ENCODE assay signal across 5 worm cellular contexts in genomic region chrV:8631277-8631765, ce11.
A peak's percentile ranks its signal among the peaks of the same experiment; 100 is the strongest.
TF ChIP-seq lines count a peak whose summit lies in the region.

TSS of gene atg-18 (minus strand) at chrV:8631327.

TF ChIP-seq in whole organism, L1 larva, 84 proteins besides CTCF, POLR2A, EP300 and RAD21 (continues in another document):
- TF ChIP-seq egl-13 (tag; optimal IDR thresholded peaks at IDR 0.05; lab: Kevin White, UChicago) (no peak), nhr-90 (tag; optimal IDR thresholded peaks at IDR 0.05; lab: Kevin White, UChicago; ENCODE audit: poor library complexity) (peak; percentile 74), Y116A8C.19 (tag; optimal IDR thresholded peaks at IDR 0.05; lab: Kevin White, UChicago; ENCODE audit: borderline replicate concordance) (no peak), lir-3 (tag; optimal IDR thresholded peaks at IDR 0.05; lab: Kevin White, UChicago; ENCODE audit: poor library complexity) (no peak), ceh-82 (tag; optimal IDR thresholded peaks at IDR 0.05; lab: Kevin White, UChicago) (peak; percentile 36 to 74 (median 45)), unc-62 (GFP tag; optimal IDR thresholded peaks at IDR 0.05; lab: Kevin White, UChicago) (no peak), ces-1 (GFP tag; optimal IDR thresholded peaks at IDR 0.05; lab: Kevin White, UChicago) (no peak), swsn-7 (tag; optimal IDR thresholded peaks at IDR 0.05; lab: Kevin White, UChicago) (peak; percentile 74), sup-37 (GFP tag; optimal IDR thresholded peaks at IDR 0.05; lab: Kevin White, UChicago) (no peak), mep-1 (tag; optimal IDR thresholded peaks at IDR 0.05; lab: Kevin White, UChicago) (peak; percentile 46), lin-15B (tag; optimal IDR thresholded peaks at IDR 0.05; lab: Kevin White, UChicago) (peak; percentile 28), unc-30 (tag; optimal IDR thresholded peaks at IDR 0.05; lab: Kevin White, UChicago) (no peak), ceh-63 (GFP tag; optimal IDR thresholded peaks at IDR 0.05; lab: Kevin White, UChicago) (no peak), rnt-1 (tag; optimal IDR thresholded peaks at IDR 0.05; lab: Kevin White, UChicago) (peak; percentile 85), vab-15 (tag; optimal IDR thresholded peaks at IDR 0.05; lab: Kevin White, UChicago) (no peak), dpl-1 (GFP tag; optimal IDR thresholded peaks at IDR 0.05; lab: Kevin White, UChicago) (peak; percentile 45 to 63 (median 56)), C04F5.9 (tag; optimal IDR thresholded peaks at IDR 0.05; lab: Kevin White, UChicago) (peak; percentile 11), nhr-12 (tag; optimal IDR thresholded peaks at IDR 0.05; lab: Kevin White, UChicago) (no peak)

TF ChIP-seq in whole organism, L3 larva, 47 proteins besides CTCF, POLR2A, EP300 and RAD21 (continues in another document):
- peak; percentile 64 for TF ChIP-seq nhr-43 (tag; optimal IDR thresholded peaks at IDR 0.05; lab: Kevin White, UChicago; ENCODE audit: poor library complexity, severe bottlenecking)
- TF ChIP-seq ceh-16 (tag; optimal IDR thresholded peaks at IDR 0.05; lab: Kevin White, UChicago), result no peak
- TF ChIP-seq lin-39 (tag; optimal IDR thresholded peaks at IDR 0.05; lab: Kevin White, UChicago), result peak; percentile 37
- peak; percentile 11 for TF ChIP-seq elt-1 (tag; optimal IDR thresholded peaks at IDR 0.05; lab: Kevin White, UChicago)
- TF ChIP-seq R02D3.7 (tag; optimal IDR thresholded peaks at IDR 0.05; lab: Kevin White, UChicago), result no peak
- no peak for TF ChIP-seq ztf-4 (tag; optimal IDR thresholded peaks at IDR 0.05; lab: Kevin White, UChicago)
- no peak for TF ChIP-seq lsy-12 (tag; optimal IDR thresholded peaks at IDR 0.05; lab: Kevin White, UChicago)
- TF ChIP-seq nhr-23 (tag; optimal IDR thresholded peaks at IDR 0.05; lab: Kevin White, UChicago), result peak; percentile 75
- peak; percentile 72 for TF ChIP-seq snpc-4 (tag; optimal IDR thresholded peaks at IDR 0.05; lab: Kevin White, UChicago)
- TF ChIP-seq elt-2 (tag; optimal IDR thresholded peaks at IDR 0.05; lab: Kevin White, UChicago), result peak; percentile 63
- peak; percentile 75 for TF ChIP-seq nfya-1 (tag; optimal IDR thresholded peaks at IDR 0.05; lab: Kevin White, UChicago; ENCODE audit: insufficient read depth)
- TF ChIP-seq nhr-77 (tag; optimal IDR thresholded peaks at IDR 0.05; lab: Kevin White, UChicago), result no peak
- TF ChIP-seq pqm-1 (tag; optimal IDR thresholded peaks at IDR 0.05; lab: Kevin White, UChicago), result peak; percentile 40
- TF ChIP-seq nhr-25 (tag; optimal IDR thresholded peaks at IDR 0.05; lab: Kevin White, UChicago), result peak; percentile 70
- TF ChIP-seq lin-15B (tag; optimal IDR thresholded peaks at IDR 0.05; lab: Kevin White, UChicago), result peak; percentile 18
- TF ChIP-seq unc-62 (GFP tag; optimal IDR thresholded peaks at IDR 0.05; lab: Kevin White, UChicago), result no peak
- peak; percentile 91 for TF ChIP-seq pha-4 (tag; optimal IDR thresholded peaks at IDR 0.05; lab: Kevin White, UChicago)
- peak; percentile 29 for TF ChIP-seq ceh-28 (tag; optimal IDR thresholded peaks at IDR 0.05; lab: Kevin White, UChicago)
- TF ChIP-seq egl-5 (tag; optimal IDR thresholded peaks at IDR 0.05; lab: Kevin White, UChicago), result peak; percentile 74

TF ChIP-seq in whole organism, early embryonic, 17 proteins besides CTCF, POLR2A, EP300 and RAD21:
- peak; percentile 23 for TF ChIP-seq ceh-36 (tag; optimal IDR thresholded peaks at IDR 0.05; lab: Kevin White, UChicago)
- peak; percentile 77 for TF ChIP-seq F13C5.2 (tag; optimal IDR thresholded peaks at IDR 0.05; lab: Kevin White, UChicago)
- TF ChIP-seq aly-1 (tag; optimal IDR thresholded peaks at IDR 0.05; lab: Kevin White, UChicago), result peak; percentile 43
- TF ChIP-seq flt-1 (GFP tag; IDR thresholded peaks at IDR 0.05; lab: Robert Waterston, UW), result no peak; the same call in 1 of the 2 replicates
- TF ChIP-seq pes-1 (GFP tag; IDR thresholded peaks at IDR 0.05; lab: Robert Waterston, UW), result peak; percentile 67
- peak; percentile 71; the same call in 1 of the 2 replicates for TF ChIP-seq tbx-11 (GFP tag; IDR thresholded peaks at IDR 0.05; lab: Robert Waterston, UW)
- TF ChIP-seq hmg-4 (GFP tag; optimal IDR thresholded peaks at IDR 0.05; lab: Kevin White, UChicago), result no peak
- TF ChIP-seq tbx-37 (GFP tag; conservative IDR thresholded peaks at IDR 0.05; lab: Robert Waterston, UW), result peak; percentile 20; the same call in 1 of the 2 replicates
- peak; percentile 33 for TF ChIP-seq ets-7 (tag; optimal IDR thresholded peaks at IDR 0.05; lab: Kevin White, UChicago)
- TF ChIP-seq ceh-13 (GFP tag; optimal IDR thresholded peaks at IDR 0.05; lab: Kevin White, UChicago), result no peak
- peak; percentile 73 for TF ChIP-seq sea-1 (GFP tag; conservative IDR thresholded peaks at IDR 0.05; lab: Robert Waterston, UW)
- peak; percentile 28 for TF ChIP-seq hnd-1 (tag; optimal IDR thresholded peaks at IDR 0.05; lab: Kevin White, UChicago)
- TF ChIP-seq scrt-1 (GFP tag; IDR thresholded peaks at IDR 0.05; lab: Robert Waterston, UW), result peak; percentile 65; the same call in 1 of the 2 replicates
- TF ChIP-seq B0310.2 (tag; optimal IDR thresholded peaks at IDR 0.05; lab: Kevin White, UChicago), result no peak

TF ChIP-seq in whole organism, midembryonic, 9 proteins besides CTCF, POLR2A, EP300 and RAD21:
- TF ChIP-seq ztf-23 (GFP tag; IDR thresholded peaks at IDR 0.05; lab: Robert Waterston, UW) (peak; percentile 68; the same call in 1 of the 2 replicates), klf-2 (GFP tag; conservative IDR thresholded peaks at IDR 0.05; lab: Robert Waterston, UW) (peak; percentile 51; the same call in 1 of the 2 replicates), med-1 (GFP tag; optimal IDR thresholded peaks at IDR 0.05; lab: Kevin White, UChicago; ENCODE audit: insufficient read depth) (peak; percentile 78), flt-1 (GFP tag; IDR thresholded peaks at IDR 0.05; lab: Robert Waterston, UW) (no peak), tab-1 (GFP tag; IDR thresholded peaks at IDR 0.05; lab: Robert Waterston, UW) (no peak), cog-1 (tag; optimal IDR thresholded peaks at IDR 0.05; lab: Kevin White, UChicago) (peak; percentile 2), ztf-29 (GFP tag; IDR thresholded peaks at IDR 0.05; lab: Robert Waterston, UW) (peak; percentile 58; the same call in 1 of the 2 replicates), T22C8.4 (GFP tag; IDR thresholded peaks at IDR 0.05; lab: Robert Waterston, UW) (no peak), ref-1 (GFP tag; conservative IDR thresholded peaks at IDR 0.05; lab: Robert Waterston, UW) (no peak)

TF ChIP-seq in whole organism, young adult, 124 proteins besides CTCF, POLR2A, EP300 and RAD21 (continues in another document):
- TF ChIP-seq T26A5.8 (tag; optimal IDR thresholded peaks at IDR 0.05; lab: Kevin White, UChicago), result no peak
- no peak for TF ChIP-seq C06A6.2 (GFP tag; conservative IDR thresholded peaks at IDR 0.05; lab: Robert Waterston, UW)
- no peak for TF ChIP-seq hrde-1 (tag; optimal IDR thresholded peaks at IDR 0.05; lab: Kevin White, UChicago; ENCODE audit: borderline replicate concordance)
- no peak for TF ChIP-seq F49E8.2 (tag; optimal IDR thresholded peaks at IDR 0.05; lab: Kevin White, UChicago; ENCODE audit: insufficient read depth)
- TF ChIP-seq hmg-20 (GFP tag; IDR thresholded peaks at IDR 0.05; lab: Robert Waterston, UW), result no peak
- peak; percentile 11 for TF ChIP-seq ZK185.1 (tag; optimal IDR thresholded peaks at IDR 0.05; lab: Kevin White, UChicago; ENCODE audit: poor library complexity, severe bottlenecking)
- no peak for TF ChIP-seq die-1 (tag; optimal IDR thresholded peaks at IDR 0.05; lab: Kevin White, UChicago)
- TF ChIP-seq snpc-4 (GFP tag; optimal IDR thresholded peaks at IDR 0.05; lab: Kevin White, UChicago), result no peak
- TF ChIP-seq snpc-4 (tag; optimal IDR thresholded peaks at IDR 0.05; lab: Kevin White, UChicago), result peak in 1 of 4 experiments; percentile 26
- no peak for TF ChIP-seq ccch-3 (GFP tag; optimal IDR thresholded peaks at IDR 0.05; lab: Kevin White, UChicago)
- no peak for TF ChIP-seq let-607 (tag; optimal IDR thresholded peaks at IDR 0.05; lab: Kevin White, UChicago)
- no peak for TF ChIP-seq nhr-90 (tag; optimal IDR thresholded peaks at IDR 0.05; lab: Kevin White, UChicago)
- no peak for TF ChIP-seq egl-44 (GFP tag; IDR thresholded peaks at IDR 0.05; lab: Robert Waterston, UW)
- TF ChIP-seq snpc-1.1 (tag; optimal IDR thresholded peaks at IDR 0.05; lab: Kevin White, UChicago; ENCODE audit: insufficient read depth), result no peak
- no peak for TF ChIP-seq ets-4 (GFP tag; optimal IDR thresholded peaks at IDR 0.05; lab: Kevin White, UChicago)
- no peak for TF ChIP-seq B0035.1 (tag; optimal IDR thresholded peaks at IDR 0.05; lab: Kevin White, UChicago)
- no peak for TF ChIP-seq B0336.3 (GFP tag; IDR thresholded peaks at IDR 0.05; lab: Robert Waterston, UW)
- no peak for TF ChIP-seq tbx-9 (tag; optimal IDR thresholded peaks at IDR 0.05; lab: Kevin White, UChicago; ENCODE audit: borderline replicate concordance)
- no peak for TF ChIP-seq athp-1 (tag; optimal IDR thresholded peaks at IDR 0.05; lab: Kevin White, UChicago)
- TF ChIP-seq Y79H2A.3 (GFP tag; conservative IDR thresholded peaks at IDR 0.05; lab: Robert Waterston, UW), result no peak
- TF ChIP-seq mes-4 (tag; optimal IDR thresholded peaks at IDR 0.05; lab: Kevin White, UChicago), result no peak
- TF ChIP-seq egrh-3 (GFP tag; IDR thresholded peaks at IDR 0.05; lab: Robert Waterston, UW), result no peak
- no peak for TF ChIP-seq lsy-27 (tag; optimal IDR thresholded peaks at IDR 0.05; lab: Kevin White, UChicago; ENCODE audit: borderline replicate concordance, insufficient read depth)
- no peak for TF ChIP-seq egl-18 (GFP tag; IDR thresholded peaks at IDR 0.05; lab: Robert Waterston, UW)
- TF ChIP-seq gei-17 (GFP tag; optimal IDR thresholded peaks at IDR 0.05; lab: Kevin White, UChicago), result no peak
- TF ChIP-seq lin-26 (GFP tag; IDR thresholded peaks at IDR 0.05; lab: Robert Waterston, UW), result no peak
- TF ChIP-seq F10E7.11 (tag; optimal IDR thresholded peaks at IDR 0.05; lab: Kevin White, UChicago), result no peak
- TF ChIP-seq repo-1 (tag; optimal IDR thresholded peaks at IDR 0.05; lab: Kevin White, UChicago), result no peak
- TF ChIP-seq madf-3 (GFP tag; IDR thresholded peaks at IDR 0.05; lab: Robert Waterston, UW), result no peak
- no peak for TF ChIP-seq tbp1 (GFP tag; optimal IDR thresholded peaks at IDR 0.05; lab: Kevin White, UChicago)
- TF ChIP-seq him-1 (tag; optimal IDR thresholded peaks at IDR 0.05; lab: Kevin White, UChicago), result no peak
- no peak for TF ChIP-seq Y95B8A.8 (GFP tag; IDR thresholded peaks at IDR 0.05; lab: Robert Waterston, UW)
- no peak for TF ChIP-seq chd-7 (tag; optimal IDR thresholded peaks at IDR 0.05; lab: Kevin White, UChicago)
- TF ChIP-seq lin-35 (GFP tag; optimal IDR thresholded peaks at IDR 0.05; lab: Kevin White, UChicago), result no peak
- TF ChIP-seq pha-4 (tag; optimal IDR thresholded peaks at IDR 0.05; lab: Kevin White, UChicago), result peak; percentile 26
- TF ChIP-seq dpl-1 (GFP tag; optimal IDR thresholded peaks at IDR 0.05; lab: Kevin White, UChicago), result no peak
- TF ChIP-seq nfyb-1 (GFP tag; IDR thresholded peaks at IDR 0.05; lab: Robert Waterston, UW), result peak; percentile 66; the same call in 1 of the 2 replicates
- TF ChIP-seq aptf-3 (GFP tag; IDR thresholded peaks at IDR 0.05; lab: Robert Waterston, UW), result no peak

Comparison
In these comparisons a context has a peak if more than half of its experiments do, and no peak if none do; other contexts are left out.
1. Of the 8 proteins assayed by ChIP-seq in both whole organism, young adult and whole organism, L1 larva: peak only in whole organism, young adult: none; only in whole organism, L1 larva: dpl-1, efl-1, lin-35, nhr-90 and unc-130; in both: none; in neither: 2; mixed calls (peak in some experiments, not most) for 1.